Worm (Caenorhabditis elegans): ENCODE measurements around the gene F20G2.3.

ce11 chrV:13782190-13782589 is 13.9 kb upstream of the F20G2.3 start, which contains the start of gene decr-1.1:
- TF ChIP-seq C16A3.4 (tag; optimal IDR thresholded peaks at IDR 0.05) (no peak), snpc-4 (tag; optimal IDR thresholded peaks at IDR 0.05) (no peak), zag-1 (tag; optimal IDR thresholded peaks at IDR 0.05) (no peak), nhr-237 (tag; optimal IDR thresholded peaks at IDR 0.05) (no peak), aly-2 (tag; optimal IDR thresholded peaks at IDR 0.05) (no peak), ama-1 (optimal IDR thresholded peaks at IDR 0.05) (no peak), skn-1 (tag; optimal IDR thresholded peaks at IDR 0.05) (no peak), lsy-2 (tag; optimal IDR thresholded peaks at IDR 0.05) (no peak), egl-27 (tag; optimal IDR thresholded peaks at IDR 0.05) (no peak), elt-3 (tag; optimal IDR thresholded peaks at IDR 0.05) (no peak), nhr-28 (tag; optimal IDR thresholded peaks at IDR 0.05) (no peak)
